Fruit fly (Drosophila melanogaster): Measurements from ENCODE around the gene Rca1.

The Rca1 gene

DNA sequence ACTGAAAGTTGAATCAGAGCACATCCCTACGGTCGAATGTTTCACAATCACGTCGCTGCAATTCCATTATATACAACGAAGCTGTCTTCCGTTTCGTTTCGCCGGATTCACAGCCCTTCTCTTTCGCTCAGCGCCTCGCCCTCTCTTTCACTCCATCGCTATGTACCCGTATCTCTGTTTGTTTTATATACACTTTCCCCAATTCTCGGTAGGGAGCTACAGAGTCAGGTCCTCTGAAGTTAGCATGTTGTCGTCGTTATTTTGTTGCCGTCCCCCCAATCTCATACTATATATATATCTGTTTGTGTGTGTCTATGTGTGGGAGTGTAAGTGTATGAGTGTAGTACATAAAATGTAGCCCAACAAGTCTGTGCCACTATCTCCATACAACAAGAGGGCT lies 16.0 kb upstream of the Rca1 start (continued):
- TF ChIP-seq croc (GFP tag; conservative IDR thresholded peaks at IDR 0.05), result no peak
- TF ChIP-seq Rfx (GFP tag; IDR thresholded peaks at IDR 0.05), result no peak
- TF ChIP-seq luna (GFP tag; optimal IDR thresholded peaks at IDR 0.05), result no peak
- TF ChIP-seq Ets65A (GFP tag), result no peak
- TF ChIP-seq Med (GFP tag), result peak; percentile 5
- no peak for TF ChIP-seq Abd-B (GFP tag; optimal IDR thresholded peaks at IDR 0.05)
- no peak for TF ChIP-seq fd3F (GFP tag; optimal IDR thresholded peaks at IDR 0.05)
- TF ChIP-seq tap (tag; optimal IDR thresholded peaks at IDR 0.05), result no peak
- peak; percentile 41 for TF ChIP-seq CG1832 (GFP tag; optimal IDR thresholded peaks at IDR 0.05)
- TF ChIP-seq CG15479 (GFP tag; optimal IDR thresholded peaks at IDR 0.05), result no peak
- no peak for TF ChIP-seq phol (tag; optimal IDR thresholded peaks at IDR 0.05)
- TF ChIP-seq sqz (GFP tag; optimal IDR thresholded peaks at IDR 0.05), result no peak
- no peak for TF ChIP-seq Jarid2 (GFP tag; optimal IDR thresholded peaks at IDR 0.05)
- peak; percentile 47 for TF ChIP-seq cg (GFP tag; optimal IDR thresholded peaks at IDR 0.05)

DNA sequence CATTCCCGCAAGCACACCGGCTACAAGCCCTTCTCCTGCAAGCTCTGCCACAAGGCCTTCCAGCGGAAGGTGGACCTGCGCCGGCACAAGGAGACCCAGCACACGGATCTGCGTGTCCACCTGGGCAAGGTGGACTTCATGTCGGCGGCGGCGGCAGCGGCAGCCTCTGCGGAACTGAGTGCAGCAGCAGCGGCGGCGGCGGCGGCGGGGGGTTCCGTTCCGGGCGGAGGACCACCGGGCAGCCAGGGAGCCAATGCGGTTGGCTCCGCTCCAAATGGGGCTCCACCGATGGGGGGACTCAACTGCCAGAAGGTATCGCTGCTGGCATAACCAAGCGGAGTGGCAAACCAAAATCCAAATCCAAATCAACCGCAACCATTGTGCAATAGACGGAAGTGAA lies 14.3 kb upstream of the Rca1 start:
- TF ChIP-seq Optix (GFP tag; IDR thresholded peaks at IDR 0.05), result 0 out of 3 replicates have a peak, but pooled peaks have one; percentile 21
- 0 out of 2 replicates have a peak, but pooled peaks have one; percentile 23 for TF ChIP-seq CG42726 (GFP tag; IDR thresholded peaks at IDR 0.05; ENCODE audit: partially characterized antibody)
- TF ChIP-seq Hr39 (optimal IDR thresholded peaks at IDR 0.05), result peak; percentile 84
- 0 out of 3 replicates have a peak, but pooled peaks have one; percentile 22 for TF ChIP-seq CG16813 (GFP tag; IDR thresholded peaks at IDR 0.05; ENCODE audit: partially characterized antibody)
- peak; percentile 63 for TF ChIP-seq Ets65A (GFP tag)
- no peak for TF ChIP-seq psq (GFP tag; optimal IDR thresholded peaks at IDR 0.05)
- no peak for TF ChIP-seq scrt (GFP tag; optimal IDR thresholded peaks at IDR 0.05)
- no peak for TF ChIP-seq CG2202 (tag; optimal IDR thresholded peaks at IDR 0.05)
- TF ChIP-seq CG4730 (GFP tag; IDR thresholded peaks at IDR 0.05), result 0 out of 2 replicates have a peak, but pooled peaks have one; percentile 4
- 0 out of 2 replicates have a peak, but pooled peaks have one; percentile 30 for TF ChIP-seq sisA (GFP tag; IDR thresholded peaks at IDR 0.05)
- peak; percentile 11 for TF ChIP-seq sens (GFP tag)

DNA sequence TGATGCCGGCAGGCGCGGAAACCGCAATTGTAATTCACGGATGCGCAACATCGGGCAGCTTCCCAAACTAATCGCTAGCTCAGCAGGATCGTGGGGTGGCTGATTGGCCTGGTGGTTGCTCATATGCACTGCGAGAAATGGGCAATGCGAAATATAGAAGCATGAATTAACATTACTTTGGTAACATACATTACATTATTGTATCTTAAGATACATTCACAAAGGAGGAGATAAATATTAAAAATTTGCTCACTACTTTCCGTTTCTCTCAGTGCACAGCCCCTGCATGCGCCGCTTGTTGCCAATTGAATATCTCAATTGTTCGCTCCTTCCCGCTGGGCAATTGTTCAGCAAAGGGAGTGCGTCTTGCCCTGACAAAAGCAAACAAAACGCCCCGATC lies 10.8 kb upstream of the Rca1 start:
- TF ChIP-seq Hey (tag; optimal IDR thresholded peaks at IDR 0.05) (peak; percentile 81), croc (GFP tag; conservative IDR thresholded peaks at IDR 0.05) (peak; percentile 81), Lim3 (GFP tag; IDR thresholded peaks at IDR 0.05) (0 out of 2 replicates have a peak, but pooled peaks have one; percentile 12), cwo (GFP tag; optimal IDR thresholded peaks at IDR 0.05) (no peak), CG15696 (tag; optimal IDR thresholded peaks at IDR 0.05) (peak; percentile 90), HmgD (GFP tag; optimal IDR thresholded peaks at IDR 0.05) (no peak), D19B (GFP tag; optimal IDR thresholded peaks at IDR 0.05) (no peak), CG2129 (GFP tag; IDR thresholded peaks at IDR 0.05; ENCODE audit: partially characterized antibody) (no peak), Pdp1 (GFP tag; optimal IDR thresholded peaks at IDR 0.05) (peak in 1 of 2 experiments; percentile 61), CG12236 (GFP tag; optimal IDR thresholded peaks at IDR 0.05) (peak; percentile 7), HLH54F (GFP tag; optimal IDR thresholded peaks at IDR 0.05) (no peak), usp (GFP tag; optimal IDR thresholded peaks at IDR 0.05) (no peak), jumu (GFP tag; optimal IDR thresholded peaks at IDR 0.05) (peak; percentile 77), mld (GFP tag; IDR thresholded peaks at IDR 0.05; ENCODE audit: partially characterized antibody) (no peak), inv (GFP tag; IDR thresholded peaks at IDR 0.05; ENCODE audit: partially characterized antibody) (no peak), CG8765 (GFP tag; IDR thresholded peaks at IDR 0.05) (peak; percentile 82), ind (GFP tag; optimal IDR thresholded peaks at IDR 0.05) (peak; percentile 50), CG4730 (GFP tag; IDR thresholded peaks at IDR 0.05) (peak; percentile 69), CG30431 (GFP tag; optimal IDR thresholded peaks at IDR 0.05) (peak; percentile 70), Drgx (GFP tag; IDR thresholded peaks at IDR 0.05) (no peak), CG2712 (tag; optimal IDR thresholded peaks at IDR 0.05) (peak; percentile 90), CG2199 (GFP tag; IDR thresholded peaks at IDR 0.05) (peak; percentile 30; the same call in 1 of the 3 replicates), trh (GFP tag; optimal IDR thresholded peaks at IDR 0.05) (peak; percentile 5), Bgb (GFP tag; IDR thresholded peaks at IDR 0.05; ENCODE audit: partially characterized antibody) (no peak), Lpt (GFP tag; optimal IDR thresholded peaks at IDR 0.05) (no peak), nom (GFP tag; optimal IDR thresholded peaks at IDR 0.05) (no peak), lbe (GFP tag; optimal IDR thresholded peaks at IDR 0.05) (no peak), sens (GFP tag) (peak; percentile 98)

All from whole organism, embryonic.